Worm (Caenorhabditis elegans) whole organism, L3 larva: ENCODE measurements around the gene tag-10.
"Not testable (repeated sequence)": the region's sequence is repeated elsewhere in the genome, so short reads cannot be mapped to it uniquely, and the experiment has no call there.

Experiments
- R02D3.7 ChIP-seq: fragments of 150-350 bp; optimal IDR thresholded peaks from 2 replicates; lab custom pipeline; 2014; ENCODE audit warnings: missing biosample characterization, missing genetic modification characterization
- ZK546.5 ChIP-seq: sonication (generic microtip); optimal IDR thresholded peaks from 2 replicates; lab custom pipeline; 2017; ENCODE audit warnings: missing biosample characterization, missing genetic modification characterization
- aly-2 ChIP-seq: fragments of 150-350 bp; optimal IDR thresholded peaks from 2 replicates; lab custom pipeline; 2014; ENCODE audit warnings: missing biosample characterization, missing genetic modification characterization
- ama-1 ChIP-seq: fragments of 150-350 bp; optimal IDR thresholded peaks from 2 replicates; lab custom pipeline; 2018
- ceh-16 ChIP-seq: sonication (generic microtip); optimal IDR thresholded peaks from 2 replicates; lab custom pipeline; 2017; ENCODE audit warnings: missing biosample characterization, missing genetic modification characterization
- ceh-82 ChIP-seq: fragments of 150-350 bp; optimal IDR thresholded peaks from 2 replicates; lab custom pipeline; 2014; ENCODE audit warnings: missing biosample characterization, missing genetic modification characterization
- egl-27 ChIP-seq: sonication (generic microtip); optimal IDR thresholded peaks from 4 replicates; lab custom pipeline; 2017; ENCODE audit warnings: missing biosample characterization, missing genetic modification reagents, missing genetic modification characterization
- egl-5 ChIP-seq: fragments of 150-350 bp; optimal IDR thresholded peaks from 2 replicates; lab custom pipeline; 2017; ENCODE audit warnings: missing biosample characterization, missing genetic modification reagents, missing genetic modification characterization, inconsistent platforms
- elt-1 ChIP-seq: fragments of 150-350 bp; optimal IDR thresholded peaks from 2 replicates; lab custom pipeline; 2014; ENCODE audit warnings: missing biosample characterization, missing genetic modification characterization
- elt-2 ChIP-seq: sonication (generic microtip); optimal IDR thresholded peaks from 2 replicates; lab custom pipeline; 2016; ENCODE audit warnings: missing genetic modification reagents, mild to moderate bottlenecking, missing genetic modification characterization, missing compliant biosample characterization
- fkh-10 ChIP-seq: sonication (generic microtip); optimal IDR thresholded peaks from 2 replicates; lab custom pipeline; 2017; ENCODE audit warnings: missing biosample characterization, missing genetic modification reagents, missing genetic modification characterization
- fkh-2 ChIP-seq: fragments of 150-350 bp; optimal IDR thresholded peaks from 2 replicates; lab custom pipeline; 2014; ENCODE audit warnings: missing biosample characterization, missing genetic modification reagents, missing genetic modification characterization
- fos-1 ChIP-seq: fragments of 150-350 bp; optimal IDR thresholded peaks from 2 replicates; lab custom pipeline; 2014; ENCODE audit warnings: missing biosample characterization, missing genetic modification characterization
- hmg-11 ChIP-seq: sonication (generic microtip); optimal IDR thresholded peaks from 2 replicates; lab custom pipeline; 2016; ENCODE audit warnings: missing genetic modification characterization, missing compliant biosample characterization
- jun-1 ChIP-seq: fragments of 150-350 bp; optimal IDR thresholded peaks from 2 replicates; lab custom pipeline; 2014; ENCODE audit warnings: missing biosample characterization, missing genetic modification reagents, missing genetic modification characterization
- lin-15B ChIP-seq: fragments of 150-350 bp; optimal IDR thresholded peaks from 2 replicates; lab custom pipeline; 2014; ENCODE audit warnings: missing biosample characterization, missing genetic modification characterization
- lsy-12 ChIP-seq: sonication (generic microtip); optimal IDR thresholded peaks from 2 replicates; lab custom pipeline; 2016; ENCODE audit warnings: mild to moderate bottlenecking, missing genetic modification characterization, missing compliant biosample characterization
- nfya-1 ChIP-seq: sonication (generic microtip); optimal IDR thresholded peaks from 2 replicates; lab custom pipeline; 2017; ENCODE audit warnings: missing genetic modification characterization, mild to moderate bottlenecking, missing compliant biosample characterization, antibody characterized with exemption, moderate library complexity; ENCODE audit not compliant: insufficient read depth
- nhr-11 ChIP-seq: fragments of 150-350 bp; optimal IDR thresholded peaks from 2 replicates; lab custom pipeline; 2014; ENCODE audit warnings: missing biosample characterization, missing genetic modification characterization
- nhr-12 ChIP-seq: fragments of 150-350 bp; optimal IDR thresholded peaks from 2 replicates; lab custom pipeline; 2014; ENCODE audit warnings: missing biosample characterization, missing genetic modification characterization
- nhr-23 ChIP-seq: fragments of 150-350 bp; optimal IDR thresholded peaks from 2 replicates; lab custom pipeline; 2014; ENCODE audit warnings: missing biosample characterization, missing genetic modification reagents, missing genetic modification characterization
- nhr-237 ChIP-seq: fragments of 150-350 bp; optimal IDR thresholded peaks from 2 replicates; lab custom pipeline; 2014; ENCODE audit warnings: missing biosample characterization, missing genetic modification characterization
- nhr-25 ChIP-seq: sonication (generic microtip); optimal IDR thresholded peaks from 2 replicates; lab custom pipeline; 2017; ENCODE audit warnings: missing biosample characterization, missing genetic modification characterization
- nhr-43 ChIP-seq: sonication (generic microtip); optimal IDR thresholded peaks from 2 replicates; lab custom pipeline; 2016; ENCODE audit warnings: mild to moderate bottlenecking, missing genetic modification characterization, missing compliant biosample characterization; ENCODE audit not compliant: poor library complexity, severe bottlenecking
- nhr-77 ChIP-seq: fragments of 150-350 bp; optimal IDR thresholded peaks from 2 replicates; lab custom pipeline; 2014; ENCODE audit warnings: missing biosample characterization, missing genetic modification characterization
- pha-4 ChIP-seq: fragments of 150-350 bp; optimal IDR thresholded peaks from 2 replicates; lab custom pipeline; 2014; ENCODE audit warnings: missing biosample characterization, missing genetic modification reagents, missing genetic modification characterization
- pqm-1 ChIP-seq: fragments of 150-350 bp; optimal IDR thresholded peaks from 2 replicates; lab custom pipeline; 2017; ENCODE audit warnings: missing biosample characterization, missing genetic modification characterization, inconsistent platforms
- sea-2 ChIP-seq: fragments of 150-350 bp; sonication (generic microtip); optimal IDR thresholded peaks from 4 replicates; lab custom pipeline; 2014; ENCODE audit warnings: missing biosample characterization, missing genetic modification reagents, missing genetic modification characterization
- skn-1 ChIP-seq: fragments of 150-350 bp; optimal IDR thresholded peaks from 2 replicates; lab custom pipeline; 2014; ENCODE audit warnings: missing biosample characterization, missing genetic modification characterization
- snpc-4 ChIP-seq: fragments of 150-350 bp; optimal IDR thresholded peaks from 2 replicates; lab custom pipeline; 2014; ENCODE audit warnings: missing biosample characterization, missing genetic modification characterization
- tbx-2 ChIP-seq: sonication (generic microtip); optimal IDR thresholded peaks from 2 replicates; lab custom pipeline; 2016; ENCODE audit warnings: mild to moderate bottlenecking, missing genetic modification characterization, missing compliant biosample characterization
- unc-39 ChIP-seq: sonication (generic microtip); optimal IDR thresholded peaks from 4 replicates; lab custom pipeline; 2017; ENCODE audit warnings: missing biosample characterization, missing genetic modification characterization

tag-10 gene

DNA sequence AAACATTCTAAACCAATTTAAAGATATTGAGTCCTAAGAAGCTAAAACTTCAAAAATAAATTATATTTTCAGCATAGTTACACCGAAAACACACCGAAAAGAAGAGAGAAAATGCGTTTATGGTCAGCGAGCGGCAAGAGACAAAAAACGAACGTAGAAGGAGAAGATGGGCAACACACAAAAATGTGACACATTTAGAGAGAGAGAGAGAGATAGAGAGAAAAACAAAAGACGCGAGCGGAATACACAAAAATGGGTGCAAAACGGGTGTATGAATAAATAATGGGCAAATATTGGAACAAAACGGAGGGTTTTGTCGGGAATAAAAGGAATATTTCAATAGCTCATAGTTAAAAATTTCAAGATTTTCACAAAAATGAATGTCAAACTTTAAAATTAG lies 7.8 kb downstream of the tag-10 start:
- TF ChIP-seq pqm-1 (peak; percentile 1), elt-2 (tag; lab: Kevin White, UChicago) (peak; percentile 25), nhr-25 (no peak), lsy-12 (tag; lab: Kevin White, UChicago) (no peak), nhr-43 (tag; lab: Kevin White, UChicago) (no peak), nhr-237 (no peak), nfya-1 (tag; lab: Kevin White, UChicago) (peak; percentile 52), egl-5 (tag; lab: Kevin White, UChicago) (no peak), ceh-16 (tag; lab: Kevin White, UChicago) (no peak), pha-4 (peak; percentile 41), nhr-23 (tag; lab: Kevin White, UChicago) (peak; percentile 17), sea-2 (GFP tag; lab: Kevin White, UChicago) (no peak), hmg-11 (tag; lab: Kevin White, UChicago) (peak; percentile 30)

DNA sequence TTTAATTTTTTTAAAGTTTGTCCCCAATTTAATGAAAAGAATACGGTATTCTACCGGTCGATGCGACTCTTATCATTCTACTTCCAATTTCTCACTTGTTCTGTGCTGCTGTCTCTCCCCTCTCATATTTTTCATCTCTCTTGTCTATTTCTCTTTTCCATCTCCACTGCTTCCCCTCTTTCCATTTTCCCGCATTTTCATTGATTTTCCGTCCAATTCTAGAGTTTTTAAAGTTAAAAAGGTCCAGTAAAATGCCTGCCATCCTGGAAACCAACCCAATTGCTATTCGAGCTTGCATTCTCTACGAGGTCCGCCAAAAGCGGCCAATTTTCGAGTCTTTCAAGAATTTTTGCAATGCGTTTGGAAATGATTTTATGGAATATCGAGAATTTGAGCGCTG lies 8.9 kb downstream of the tag-10 start, which contains the start of gene fbxa-167:
fbxa-167 (plus strand) TSS at position 179 of the 400 bp plus-strand sequence.
- TF ChIP-seq nfya-1 (tag; lab: Kevin White, UChicago) = peak; percentile 16
- no peak for TF ChIP-seq jun-1 (tag; lab: Kevin White, UChicago)
- peak; percentile 9 for TF ChIP-seq elt-2 (tag; lab: Kevin White, UChicago)
- peak; percentile 45 for TF ChIP-seq hmg-11 (tag; lab: Kevin White, UChicago)
- TF ChIP-seq skn-1 (tag; lab: Kevin White, UChicago) = no peak
- no peak for TF ChIP-seq fkh-10 (GFP tag; lab: Kevin White, UChicago)
- TF ChIP-seq pha-4 = peak; percentile 9

DNA sequence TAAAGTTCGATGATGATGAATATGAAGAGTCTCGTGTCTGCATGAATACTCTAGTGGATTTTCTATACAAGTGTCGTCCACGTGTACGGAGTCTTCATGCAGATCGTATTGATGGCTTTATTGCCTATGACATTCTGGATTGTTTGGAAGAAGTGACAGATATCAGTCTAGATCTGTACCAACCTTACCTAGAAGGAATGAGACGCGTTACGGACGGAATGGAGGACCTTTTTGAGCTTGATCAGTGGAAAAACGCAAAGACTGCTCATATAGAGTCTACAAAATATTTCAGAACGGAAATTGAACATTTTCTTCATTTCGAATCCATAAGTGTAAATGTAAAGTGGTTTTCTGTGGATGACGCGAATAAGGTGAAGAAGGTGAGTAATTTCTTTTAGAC lies 15.8 kb downstream of the tag-10 start, which contains the start of gene fbxa-169:
fbxa-169 (plus strand) TSS at position 301 of the 400 bp plus-strand sequence.
- no peak for TF ChIP-seq nhr-77 (tag; lab: Kevin White, UChicago)
- no peak for TF ChIP-seq elt-1 (tag; lab: Kevin White, UChicago)
- TF ChIP-seq ZK546.5 (tag; lab: Kevin White, UChicago) = no peak
- no peak for TF ChIP-seq R02D3.7
- TF ChIP-seq fkh-10 (GFP tag; lab: Kevin White, UChicago) = no peak
- TF ChIP-seq ceh-16 (tag; lab: Kevin White, UChicago) = no peak
- no peak for TF ChIP-seq aly-2 (tag; lab: Kevin White, UChicago)
- no peak for TF ChIP-seq snpc-4 (tag; lab: Kevin White, UChicago)
- TF ChIP-seq fos-1 (tag; lab: Kevin White, UChicago) = no peak
- no peak for TF ChIP-seq ama-1 (lab: Kevin White, UChicago)
- no peak for TF ChIP-seq nhr-11
- TF ChIP-seq ceh-82 (tag; lab: Kevin White, UChicago) = no peak
- no peak for TF ChIP-seq tbx-2
- TF ChIP-seq nhr-237 = no peak
- no peak for TF ChIP-seq nhr-12 (tag; lab: Kevin White, UChicago)
- no peak for TF ChIP-seq unc-39
- no peak for TF ChIP-seq fkh-2 (tag; lab: Kevin White, UChicago)
- TF ChIP-seq nhr-25 = no peak
- TF ChIP-seq egl-27 (tag; lab: Kevin White, UChicago) = no peak
- no peak for TF ChIP-seq lin-15B

DNA sequence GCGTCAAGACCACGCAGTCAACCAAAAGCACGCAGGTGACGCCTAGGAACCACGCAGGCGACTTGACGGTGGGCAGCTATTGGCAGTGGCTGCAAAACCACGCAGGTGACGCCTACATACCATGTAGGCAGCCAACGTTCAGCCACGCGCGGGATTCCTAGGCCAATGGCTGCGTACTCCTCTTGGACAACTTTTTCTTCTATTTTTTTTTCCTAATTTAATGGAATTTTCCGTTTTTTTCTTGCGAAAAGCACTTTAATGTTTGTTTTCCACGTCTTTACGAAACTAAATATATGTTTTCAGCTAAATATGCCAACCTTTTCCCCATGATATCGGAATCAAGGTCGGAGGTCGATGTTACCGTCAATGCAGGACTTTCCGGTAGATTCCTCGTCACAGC lies 22.3 kb downstream of the tag-10 start, which contains the start of gene C31C9.9:
C31C9.9 (plus strand) TSS at position 301 of the 400 bp plus-strand sequence.
- TF ChIP-seq nhr-25; fkh-10 (GFP tag; lab: Kevin White, UChicago); unc-39: not testable (repeated sequence)
- TF ChIP-seq, all 47 proteins: peak for 0; not testable (repeated sequence) for 47

DNA sequence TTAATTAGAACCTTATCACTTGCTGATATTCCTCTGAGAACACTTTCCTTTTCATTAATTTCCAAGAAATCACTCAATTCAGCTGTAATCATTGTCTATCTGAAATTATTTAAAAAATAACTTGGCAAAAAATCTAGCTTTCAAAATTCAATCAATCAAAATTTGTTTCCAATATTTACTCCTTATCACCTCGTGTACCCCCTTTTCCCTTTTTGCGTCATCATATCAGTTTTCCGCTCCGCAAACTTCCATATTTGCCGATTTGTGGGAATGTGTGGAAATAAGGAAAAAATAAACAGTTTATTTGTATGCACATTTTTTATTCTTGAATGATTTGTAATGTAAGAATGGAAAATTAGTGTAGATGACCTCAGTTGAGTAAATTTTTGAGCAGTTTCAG lies 29.6 kb downstream of the tag-10 start, which contains the start of gene C31C9.6:
C31C9.6 (minus strand) TSS at position 101 of the 400 bp plus-strand sequence.
- peak; percentile 30 for TF ChIP-seq elt-2 (tag; lab: Kevin White, UChicago)
- TF ChIP-seq, all 47 proteins: peak for 1; not testable (repeated sequence) for 46

DNA sequence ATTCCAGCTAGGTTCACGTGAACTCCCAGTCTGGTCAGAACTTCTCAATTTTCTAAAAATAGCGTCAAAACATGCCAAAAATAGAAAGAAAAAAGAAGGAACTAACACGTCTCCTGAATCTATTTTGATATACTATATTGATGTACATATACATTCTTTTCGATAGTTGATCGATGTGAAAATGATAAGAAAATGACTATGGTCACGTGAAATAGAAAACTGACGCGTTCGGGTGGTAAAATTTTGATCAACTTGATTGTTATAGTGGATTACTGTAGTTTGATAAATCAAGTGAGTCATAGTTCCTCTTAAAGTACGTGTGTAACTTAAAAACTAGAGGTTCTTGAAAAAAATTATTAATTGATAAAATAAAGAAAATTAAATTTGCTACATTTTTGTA lies 32.0 kb downstream of the tag-10 start:
- TF ChIP-seq jun-1 (tag; lab: Kevin White, UChicago) (peak; percentile 69), pqm-1 (peak; percentile 86), elt-2 (tag; lab: Kevin White, UChicago) (peak; percentile 89), ama-1 (lab: Kevin White, UChicago) (no peak), pha-4 (peak; percentile 41)
